Worm (Caenorhabditis elegans) whole organism, early embryonic: ENCODE data around the gene ift-81.

ENCODE experiments used
- ceh-13 ChIP-seq: fragments of 200-800 bp; sonication (Bioruptor generic); optimal IDR thresholded peaks from 2 replicates; lab custom pipeline; 2018; ENCODE audit warnings: mild to moderate bottlenecking, missing genetic modification characterization, missing compliant biosample characterization
- hmbx-1 ChIP-seq: sonication (generic microtip); optimal IDR thresholded peaks from 2 replicates; lab custom pipeline; 2016; ENCODE audit warnings: mild to moderate bottlenecking, missing genetic modification characterization, missing compliant biosample characterization
- hnd-1 ChIP-seq: sonication (generic microtip); optimal IDR thresholded peaks from 2 replicates; lab custom pipeline; 2016; ENCODE audit warnings: missing genetic modification characterization, missing compliant biosample characterization
- tbx-37 ChIP-seq: fragments of 200-800 bp; sonication (Bioruptor generic); conservative IDR thresholded peaks from 2 replicates; pipeline ENCODE4 v1.3.6; 2022; ENCODE audit warnings: missing genetic modification reagents, missing genetic modification characterization, missing compliant biosample characterization

ce11 chrX:5279170-5279635 lies 19.2 kb upstream of the ift-81 start, which contains the start of gene Y34B4A.2:
- no peak for TF ChIP-seq tbx-37 (GFP tag; lab: Robert Waterston, UW)
- no peak for TF ChIP-seq ceh-13 (GFP tag; lab: Kevin White, UChicago)
- TF ChIP-seq hmbx-1, result no peak
- no peak for TF ChIP-seq hnd-1 (tag; lab: Kevin White, UChicago)
